Worm (Caenorhabditis elegans) whole organism, early embryonic: ENCODE data around the gene F02E11.7.

Experiments used
- F13C5.2 ChIP-seq: sonication (generic microtip); optimal IDR thresholded peaks from 2 replicates; lab custom pipeline; 2017; ENCODE audit warnings: mild to moderate bottlenecking, missing genetic modification characterization, inconsistent platforms, missing compliant biosample characterization
- aly-1 ChIP-seq: sonication (generic microtip); optimal IDR thresholded peaks from 2 replicates; lab custom pipeline; 2016; ENCODE audit warnings: missing genetic modification characterization, missing compliant biosample characterization
- ama-1 ChIP-seq: fragments of 150-350 bp; optimal IDR thresholded peaks from 2 replicates; lab custom pipeline; 2014
- ceh-36 ChIP-seq: sonication (generic microtip); optimal IDR thresholded peaks from 2 replicates; lab custom pipeline; 2016; ENCODE audit warnings: missing genetic modification characterization, inconsistent platforms, missing compliant biosample characterization
- flt-1 ChIP-seq: fragments of 200-800 bp; sonication (Bioruptor generic); IDR thresholded peaks from 2 replicates; pipeline ENCODE4 v1.3.6; 2022; ENCODE audit warnings: missing genetic modification characterization, missing compliant biosample characterization
- hmbx-1 ChIP-seq: sonication (generic microtip); optimal IDR thresholded peaks from 2 replicates; lab custom pipeline; 2016; ENCODE audit warnings: mild to moderate bottlenecking, missing genetic modification characterization, missing compliant biosample characterization
- hmg-4 ChIP-seq: fragments of 200-800 bp; sonication (Bioruptor generic); optimal IDR thresholded peaks from 2 replicates; lab custom pipeline; 2018; ENCODE audit warnings: mild to moderate bottlenecking, missing genetic modification characterization, missing compliant biosample characterization
- pes-1 ChIP-seq: fragments of 200-800 bp; sonication (Bioruptor generic); IDR thresholded peaks from 2 replicates; pipeline ENCODE4 v1.3.6; 2022; ENCODE audit warnings: missing genetic modification reagents, missing genetic modification characterization, missing compliant biosample characterization
- scrt-1 ChIP-seq: fragments of 200-800 bp; sonication (Bioruptor generic); IDR thresholded peaks from 2 replicates; pipeline ENCODE4 v1.3.6; 2022; ENCODE audit warnings: missing genetic modification characterization, missing compliant biosample characterization
- sea-1 ChIP-seq: fragments of 200-800 bp; sonication (Bioruptor generic); conservative IDR thresholded peaks from 2 replicates; pipeline ENCODE4 v1.3.6; 2022; ENCODE audit warnings: missing genetic modification characterization, missing compliant biosample characterization

ce11 chrII:3247556-3247955 is 19.9 kb upstream of the F02E11.7 start:
- TF ChIP-seq ama-1 (lab: Kevin White, UChicago): no peak
- no peak for TF ChIP-seq sea-1 (GFP tag; lab: Robert Waterston, UW)
- no peak for TF ChIP-seq flt-1 (GFP tag; lab: Robert Waterston, UW)
- no peak for TF ChIP-seq aly-1 (tag; lab: Kevin White, UChicago)
- TF ChIP-seq hmbx-1 (tag; lab: Kevin White, UChicago): no peak
- no peak for TF ChIP-seq F13C5.2
- TF ChIP-seq ceh-36: no peak
- no peak for TF ChIP-seq hmg-4 (GFP tag; lab: Kevin White, UChicago)
- TF ChIP-seq pes-1: no peak
- no peak for TF ChIP-seq scrt-1 (GFP tag; lab: Robert Waterston, UW)
